Worm (Caenorhabditis elegans): ENCODE data around the gene C24H11.2.

DNA sequence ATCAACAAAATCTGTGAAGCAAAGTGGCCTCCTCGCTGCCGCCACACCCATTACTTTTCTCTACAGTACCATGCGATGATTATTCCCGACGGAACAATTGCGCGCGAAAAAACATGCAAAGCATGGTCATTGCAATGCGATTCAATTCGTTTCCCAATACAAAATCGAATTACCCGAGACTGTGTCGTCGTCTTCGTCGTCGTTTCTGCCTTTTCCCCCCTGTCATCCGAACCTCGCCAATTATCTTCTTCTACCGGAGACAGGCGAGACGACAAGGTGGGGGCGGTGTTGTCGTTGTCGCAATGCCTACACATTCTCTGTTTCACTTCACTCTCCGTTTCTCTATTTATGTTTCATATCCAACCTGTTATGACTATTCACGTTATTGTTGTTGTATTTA is 19.7 kb upstream of the C24H11.2 start:
- TF ChIP-seq zag-1 (tag; optimal IDR thresholded peaks at IDR 0.05) (no peak), ZK546.5 (tag; optimal IDR thresholded peaks at IDR 0.05) (no peak), Y105C5A.15 (GFP tag; IDR thresholded peaks at IDR 0.05) (no peak), nhr-237 (tag; optimal IDR thresholded peaks at IDR 0.05) (no peak), ces-1 (GFP tag; optimal IDR thresholded peaks at IDR 0.05) (no peak)

All from whole organism, L4 larva.